Worm (Caenorhabditis elegans) whole organism, midembryonic: ENCODE measurements around the gene R12C12.6.

Experiments
- T22C8.4 ChIP-seq: fragments of 200-800 bp; sonication (Bioruptor generic); IDR thresholded peaks from 2 replicates; pipeline ENCODE4 v1.3.6; 2022; ENCODE audit warnings: missing genetic modification characterization, missing compliant biosample characterization
- cog-1 ChIP-seq: sonication (generic microtip); optimal IDR thresholded peaks from 2 replicates; lab custom pipeline; 2016; ENCODE audit warnings: missing genetic modification characterization, missing compliant biosample characterization

DNA sequence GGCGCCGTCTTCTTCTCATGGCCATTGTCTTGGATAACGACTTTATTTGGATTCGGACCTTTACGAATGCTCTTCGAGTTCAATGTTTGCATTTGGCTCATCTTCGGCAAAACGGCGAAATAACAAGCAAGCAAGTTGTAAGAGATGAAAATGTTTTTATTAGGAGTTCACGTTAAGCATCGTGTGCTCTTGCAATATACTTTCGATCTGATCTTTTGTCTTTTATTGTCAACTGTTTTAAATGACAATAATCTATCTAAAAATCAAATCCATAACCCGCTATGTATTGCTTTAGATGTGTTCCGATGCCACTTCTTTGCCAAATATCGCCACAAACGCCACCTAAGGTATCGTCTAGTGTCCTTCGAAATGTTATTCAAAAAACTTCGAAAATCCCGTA lies 31.3 kb downstream of the R12C12.6 start, which contains the start of gene ZK84.5:
- TF ChIP-seq cog-1 (tag; lab: Kevin White, UChicago), result no peak
- no peak for TF ChIP-seq T22C8.4 (GFP tag; lab: Robert Waterston, UW)
